Fruit fly (Drosophila melanogaster) whole organism, adult: Measurements from ENCODE around the gene acj6.

Source experiments
- CG11617 ChIP-seq: fragments of 200-800 bp; sonication (Bioruptor generic); optimal IDR thresholded peaks from 2 replicates; lab custom pipeline; 2017; ENCODE audit warnings: mild to moderate bottlenecking, missing biosample characterization, missing genetic modification reagents, missing genetic modification characterization
- CG12768 ChIP-seq: fragments of 200-800 bp; sonication (Bioruptor generic); optimal IDR thresholded peaks from 2 replicates; lab custom pipeline; 2017; ENCODE audit warnings: missing biosample characterization, missing genetic modification characterization, mild to moderate bottlenecking, moderate library complexity, missing genetic modification reagents
- CG14711 ChIP-seq: fragments of 200-800 bp; sonication (Bioruptor generic); optimal IDR thresholded peaks from 2 replicates; lab custom pipeline; 2018; ENCODE audit warnings: missing biosample characterization, mild to moderate bottlenecking, missing genetic modification characterization, moderate library complexity
- CG1620 ChIP-seq: fragments of 200-800 bp; sonication (Bioruptor generic); optimal IDR thresholded peaks from 2 replicates; lab custom pipeline; 2016; ENCODE audit warnings: missing biosample characterization, missing genetic modification characterization
- CG33017 ChIP-seq: fragments of 200-800 bp; sonication (Bioruptor generic); optimal IDR thresholded peaks from 2 replicates; lab custom pipeline; 2018; ENCODE audit warnings: missing biosample characterization, mild to moderate bottlenecking, missing genetic modification characterization, moderate library complexity
- CG5204 ChIP-seq: fragments of 200-800 bp; sonication (Bioruptor generic); optimal IDR thresholded peaks from 2 replicates; lab custom pipeline; 2016; ENCODE audit warnings: missing biosample characterization, missing genetic modification characterization
- CG7045 ChIP-seq: fragments of 200-800 bp; sonication (Bioruptor generic); optimal IDR thresholded peaks from 2 replicates; lab custom pipeline; 2017; ENCODE audit warnings: missing biosample characterization, mild to moderate bottlenecking, missing genetic modification characterization
- CG7101 ChIP-seq: fragments of 200-800 bp; sonication (Bioruptor generic); optimal IDR thresholded peaks from 2 replicates; lab custom pipeline; 2018; ENCODE audit warnings: missing biosample characterization, mild to moderate bottlenecking, missing genetic modification characterization, moderate library complexity
- Clk ChIP-seq: fragments of 200-800 bp; sonication (Bioruptor generic); optimal IDR thresholded peaks from 2 replicates; lab custom pipeline; 2017; ENCODE audit warnings: missing biosample characterization, missing genetic modification characterization
- Crg-1 ChIP-seq: fragments of 200-800 bp; sonication (Bioruptor generic); optimal IDR thresholded peaks from 2 replicates; lab custom pipeline; 2016; ENCODE audit warnings: missing biosample characterization, missing genetic modification characterization
- Hr96 ChIP-seq: fragments of 200-800 bp; sonication (Bioruptor generic); optimal IDR thresholded peaks from 2 replicates; lab custom pipeline; 2016; ENCODE audit warnings: missing biosample characterization, missing genetic modification characterization
- Mnt ChIP-seq: fragments of 200-800 bp; sonication (Bioruptor generic); optimal IDR thresholded peaks from 2 replicates; lab custom pipeline; 2016; ENCODE audit warnings: missing biosample characterization, mild to moderate bottlenecking, missing genetic modification characterization
- bab1 ChIP-seq: fragments of 200-800 bp; sonication (Bioruptor generic); optimal IDR thresholded peaks from 3 replicates; lab custom pipeline; 2019; ENCODE audit warnings: missing biosample characterization, mild to moderate bottlenecking, missing genetic modification characterization, moderate library complexity
- cic ChIP-seq: fragments of 200-800 bp; sonication (Bioruptor generic); optimal IDR thresholded peaks from 2 replicates; lab custom pipeline; 2017; ENCODE audit warnings: missing biosample characterization, mild to moderate bottlenecking, missing genetic modification characterization, moderate library complexity
- cnc ChIP-seq, 2 experiments: fragments of >200 bp; optimal IDR thresholded peaks; 2 replicates each; lab custom pipeline; 2017
- kay ChIP-seq: fragments of 200-800 bp; sonication (Bioruptor generic); peaks from one replicate; lab custom pipeline; 2016; ENCODE audit warnings: missing biosample characterization, missing genetic modification characterization, borderline replicate concordance
- ovo ChIP-seq: fragments of 200-800 bp; sonication (Bioruptor generic); optimal IDR thresholded peaks from 2 replicates; lab custom pipeline; 2016; ENCODE audit warnings: missing biosample characterization, missing genetic modification characterization
- pad ChIP-seq: fragments of 200-800 bp; sonication (Bioruptor generic); optimal IDR thresholded peaks from 3 replicates; lab custom pipeline; 2017; ENCODE audit warnings: missing biosample characterization, missing genetic modification characterization, mild to moderate bottlenecking, moderate library complexity, missing genetic modification reagents
- tj ChIP-seq: fragments of 200-800 bp; sonication (Bioruptor generic); optimal IDR thresholded peaks from 3 replicates; lab custom pipeline; 2017; ENCODE audit warnings: missing biosample characterization, mild to moderate bottlenecking, missing genetic modification characterization, moderate library complexity
- toe ChIP-seq: fragments of 200-800 bp; sonication (Bioruptor generic); optimal IDR thresholded peaks from 2 replicates; lab custom pipeline; 2016; ENCODE audit warnings: missing biosample characterization, missing genetic modification characterization

The acj6 gene

DNA sequence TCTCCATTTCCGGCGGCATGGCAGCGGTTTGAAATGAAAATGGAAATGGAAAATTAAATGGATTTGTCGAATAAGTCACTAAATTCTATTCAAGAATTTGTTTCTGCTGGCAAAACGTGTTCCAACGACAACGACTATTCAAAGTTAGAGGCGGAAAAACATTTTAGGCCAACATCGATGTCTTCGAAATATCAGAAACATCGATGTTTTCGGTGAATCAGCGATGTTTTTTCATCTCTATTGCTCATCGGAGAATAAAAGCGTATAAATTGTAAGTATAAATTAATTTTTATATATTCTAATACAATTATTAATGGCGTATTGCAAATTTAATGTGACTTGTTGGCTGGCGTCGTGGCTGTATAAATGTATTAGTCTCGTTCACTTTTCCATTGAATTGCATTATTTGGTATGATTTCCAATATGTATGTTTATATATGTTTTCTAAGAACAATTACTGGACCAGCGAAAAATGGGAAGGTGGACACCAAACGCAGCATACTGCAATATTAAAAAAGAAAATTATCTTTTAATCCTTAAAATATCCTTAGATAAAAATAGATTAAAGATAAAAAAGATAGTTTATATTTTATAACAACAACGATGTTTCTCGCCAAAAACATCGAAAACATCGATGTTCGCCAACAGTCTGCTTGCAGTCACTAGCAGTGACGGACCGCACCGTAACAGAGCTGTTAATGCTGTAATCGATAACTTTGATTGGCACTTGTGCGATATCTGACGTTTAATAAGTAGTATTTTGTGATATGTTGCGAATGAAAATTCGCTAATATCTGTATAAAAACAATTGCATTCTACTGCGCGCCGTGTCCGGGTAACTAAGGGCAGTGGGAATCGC lies 34.2 kb downstream of the acj6 start, which contains the start of the genes CG12608 and Prp5:
CG12608 (minus strand) TSS at position 153 of the 859 bp plus-strand sequence.
Prp5 (plus strand) TSS at position 697 of the 859 bp plus-strand sequence.
- TF ChIP-seq Mnt (GFP tag; lab: Kevin White, UChicago) (no peak), kay (no peak), CG1620 (GFP tag; lab: Kevin White, UChicago) (no peak), Clk (GFP tag; lab: Kevin White, UChicago) (no peak), cnc (optimal IDR thresholded peaks at IDR 0.05; lab: Kevin White, UChicago) (no peak), pad (GFP tag; lab: Kevin White, UChicago) (no peak), CG5204 (no peak), CG14711 (no peak)

dm6 chrX:15342017-15342416 lies 36.8 kb downstream of the acj6 start, which contains the start of gene CG9123:
Gene CG9123, minus strand, starts transcription at chrX:15342117.
- TF ChIP-seq Clk (GFP tag; lab: Kevin White, UChicago), result no peak
- TF ChIP-seq bab1 (GFP tag; lab: Kevin White, UChicago), result no peak

DNA sequence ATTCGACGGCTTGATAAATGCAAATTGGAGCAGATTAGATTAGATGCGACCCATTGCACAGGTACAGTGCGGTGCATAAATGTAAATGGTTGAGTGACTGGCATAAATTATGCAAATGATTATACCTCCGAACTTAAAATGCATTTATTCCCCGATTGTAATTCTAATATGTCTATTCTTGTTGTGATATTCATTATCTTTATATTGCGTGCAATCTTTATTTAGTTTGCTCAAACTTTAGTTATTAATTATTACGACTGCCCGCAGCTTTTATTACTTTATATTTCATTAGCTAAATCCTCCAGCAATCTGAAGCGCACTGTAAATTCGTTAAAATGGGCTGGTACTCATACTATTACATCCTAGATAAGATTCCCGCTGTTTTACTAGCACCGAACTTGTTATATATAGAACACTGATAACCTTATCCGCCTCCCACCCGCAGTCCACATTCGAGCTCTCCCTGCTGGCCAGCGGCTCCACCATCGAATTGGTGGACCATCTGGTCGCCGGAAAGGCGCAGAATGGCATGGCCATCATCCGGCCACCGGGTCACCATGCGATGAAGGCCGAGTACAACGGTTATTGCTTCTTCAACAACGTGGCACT lies 42.9 kb downstream of the acj6 start:
- peak; percentile 71 for TF ChIP-seq CG14711
- peak; percentile 43 for TF ChIP-seq CG7045 (GFP tag; lab: Kevin White, UChicago)
- TF ChIP-seq pad (GFP tag; lab: Kevin White, UChicago), result peak; percentile 48
- TF ChIP-seq tj (GFP tag; lab: Kevin White, UChicago), result peak; percentile 56
- no peak for TF ChIP-seq Crg-1 (GFP tag; lab: Kevin White, UChicago)
- TF ChIP-seq toe, result no peak
- TF ChIP-seq bab1 (GFP tag; lab: Kevin White, UChicago), result no peak
- peak; percentile 36 to 79 for TF ChIP-seq cnc (optimal IDR thresholded peaks at IDR 0.05; lab: Kevin White, UChicago)
- no peak for TF ChIP-seq Clk (GFP tag; lab: Kevin White, UChicago)
- TF ChIP-seq CG33017 (tag; lab: Kevin White, UChicago), result peak; percentile 61
- peak; percentile 48 for TF ChIP-seq Mnt (GFP tag; lab: Kevin White, UChicago)
- peak; percentile 43 for TF ChIP-seq Hr96 (GFP tag; lab: Kevin White, UChicago)
- TF ChIP-seq cic (GFP tag; lab: Kevin White, UChicago), result peak; percentile 87
- TF ChIP-seq kay, result no peak
- no peak for TF ChIP-seq CG1620 (GFP tag; lab: Kevin White, UChicago)
- TF ChIP-seq ovo (GFP tag; lab: Kevin White, UChicago), result no peak
- peak; percentile 77 for TF ChIP-seq CG7101 (tag; lab: Kevin White, UChicago)
- TF ChIP-seq CG12768 (GFP tag; lab: Kevin White, UChicago), result peak; percentile 43
- peak; percentile 75 for TF ChIP-seq CG11617
- TF ChIP-seq CG5204, result no peak

dm6 chrX:15334999-15335398 lies 43.9 kb downstream of the acj6 start:
- TF ChIP-seq Mnt (GFP tag; lab: Kevin White, UChicago), result peak; percentile 26
- no peak for TF ChIP-seq Hr96 (GFP tag; lab: Kevin White, UChicago)

- TF ChIP-seq CG7101 (tag; lab: Kevin White, UChicago) (peak; percentile 14), Clk (GFP tag; lab: Kevin White, UChicago) (no peak), cnc (optimal IDR thresholded peaks at IDR 0.05; lab: Kevin White, UChicago) (no peak), CG33017 (tag; lab: Kevin White, UChicago) (no peak), CG7045 (GFP tag; lab: Kevin White, UChicago) (peak; percentile 1), toe (no peak), cic (GFP tag; lab: Kevin White, UChicago) (peak; percentile 78), Hr96 (GFP tag; lab: Kevin White, UChicago) (no peak), Mnt (GFP tag; lab: Kevin White, UChicago) (peak; percentile 70), pad (GFP tag; lab: Kevin White, UChicago) (peak; percentile 97), CG14711 (peak; percentile 20), bab1 (GFP tag; lab: Kevin White, UChicago) (no peak), CG1620 (GFP tag; lab: Kevin White, UChicago) (no peak), CG12768 (GFP tag; lab: Kevin White, UChicago) (peak; percentile 47), Crg-1 (GFP tag; lab: Kevin White, UChicago) (no peak), ovo (GFP tag; lab: Kevin White, UChicago) (peak; percentile 76), tj (GFP tag; lab: Kevin White, UChicago) (peak; percentile 37), CG5204 (no peak), kay (no peak), CG11617 (peak; percentile 3)
These were observed 45.6 kb downstream of the acj6 start, which contains the start of the genes CG9114 and HDAC6 for dm6 chrX:15333066-15333874. Gene CG9114, minus strand, starts transcription at chrX:15333154. Gene HDAC6, plus strand, starts transcription at chrX:15333310.
